Worm (Caenorhabditis elegans) whole organism, early embryonic: ENCODE measurements around the gene sqst-5.
A peak's percentile ranks its signal among the peaks of the same experiment; 100 is the strongest.
"Not testable (repeated sequence)": the region's sequence is repeated elsewhere in the genome, so short reads cannot be mapped to it uniquely, and the experiment has no call there.

Experiments used
- B0310.2 ChIP-seq: sonication (generic microtip); optimal IDR thresholded peaks from 2 replicates; lab custom pipeline; 2016; ENCODE audit warnings: mild to moderate bottlenecking, missing genetic modification characterization, missing compliant biosample characterization
- aly-1 ChIP-seq: sonication (generic microtip); optimal IDR thresholded peaks from 2 replicates; lab custom pipeline; 2016; ENCODE audit warnings: missing genetic modification characterization, missing compliant biosample characterization
- ceh-13 ChIP-seq: fragments of 200-800 bp; sonication (Bioruptor generic); optimal IDR thresholded peaks from 2 replicates; lab custom pipeline; 2018; ENCODE audit warnings: mild to moderate bottlenecking, missing genetic modification characterization, missing compliant biosample characterization
- ceh-36 ChIP-seq: sonication (generic microtip); optimal IDR thresholded peaks from 2 replicates; lab custom pipeline; 2016; ENCODE audit warnings: missing genetic modification characterization, inconsistent platforms, missing compliant biosample characterization
- flt-1 ChIP-seq: fragments of 200-800 bp; sonication (Bioruptor generic); IDR thresholded peaks from 2 replicates; pipeline ENCODE4 v1.3.6; 2022; ENCODE audit warnings: missing genetic modification characterization, missing compliant biosample characterization
- hmbx-1 ChIP-seq: sonication (generic microtip); optimal IDR thresholded peaks from 2 replicates; lab custom pipeline; 2016; ENCODE audit warnings: mild to moderate bottlenecking, missing genetic modification characterization, missing compliant biosample characterization
- hmg-4 ChIP-seq: fragments of 200-800 bp; sonication (Bioruptor generic); optimal IDR thresholded peaks from 2 replicates; lab custom pipeline; 2018; ENCODE audit warnings: mild to moderate bottlenecking, missing genetic modification characterization, missing compliant biosample characterization
- hnd-1 ChIP-seq: sonication (generic microtip); optimal IDR thresholded peaks from 2 replicates; lab custom pipeline; 2016; ENCODE audit warnings: missing genetic modification characterization, missing compliant biosample characterization
- scrt-1 ChIP-seq: fragments of 200-800 bp; sonication (Bioruptor generic); IDR thresholded peaks from 2 replicates; pipeline ENCODE4 v1.3.6; 2022; ENCODE audit warnings: missing genetic modification characterization, missing compliant biosample characterization
- sea-1 ChIP-seq: fragments of 200-800 bp; sonication (Bioruptor generic); conservative IDR thresholded peaks from 2 replicates; pipeline ENCODE4 v1.3.6; 2022; ENCODE audit warnings: missing genetic modification characterization, missing compliant biosample characterization
- tbx-37 ChIP-seq: fragments of 200-800 bp; sonication (Bioruptor generic); conservative IDR thresholded peaks from 2 replicates; pipeline ENCODE4 v1.3.6; 2022; ENCODE audit warnings: missing genetic modification reagents, missing genetic modification characterization, missing compliant biosample characterization

Gene sqst-5

ce11 chrIII:120199-120598, 27.2 kb downstream of the sqst-5 start, which contains the start of gene pals-24:
TSS of gene pals-24 (plus strand) at chrIII:120435.
- TF ChIP-seq sea-1 (GFP tag; lab: Robert Waterston, UW): no peak

- TF ChIP-seq hmbx-1 (no peak), ceh-36 (peak; percentile 45)
Observed at ce11 chrIII:117857-118256, 29.6 kb downstream of the sqst-5 start.

DNA sequence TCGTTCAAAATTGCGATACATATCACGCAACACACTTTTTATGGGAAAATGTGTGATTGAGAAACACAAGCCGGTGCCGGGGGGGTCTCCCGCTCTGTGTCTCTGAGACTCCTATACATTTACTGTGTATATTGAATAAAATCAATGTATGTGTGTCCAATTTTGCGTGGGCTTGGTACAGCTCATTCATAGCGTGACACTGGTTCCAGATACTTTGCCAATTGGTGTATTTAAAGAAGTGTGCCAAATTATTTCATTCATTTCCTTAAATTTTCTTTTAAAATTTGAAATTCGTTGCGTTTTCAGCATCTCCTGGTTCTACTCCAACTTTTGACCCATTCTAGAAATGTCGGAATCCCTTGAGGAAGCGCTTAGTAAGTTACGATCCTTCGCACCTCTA, 30.2 kb downstream of the sqst-5 start, which contains the start of gene C29F9.5:
C29F9.5 (plus strand) TSS at position 301 of the 400 bp plus-strand sequence.
- no peak for TF ChIP-seq ceh-36
- TF ChIP-seq flt-1 (GFP tag; lab: Robert Waterston, UW): no peak
- no peak for TF ChIP-seq ceh-13 (GFP tag; lab: Kevin White, UChicago)
- no peak for TF ChIP-seq sea-1 (GFP tag; lab: Robert Waterston, UW)
- TF ChIP-seq hmbx-1: no peak

DNA sequence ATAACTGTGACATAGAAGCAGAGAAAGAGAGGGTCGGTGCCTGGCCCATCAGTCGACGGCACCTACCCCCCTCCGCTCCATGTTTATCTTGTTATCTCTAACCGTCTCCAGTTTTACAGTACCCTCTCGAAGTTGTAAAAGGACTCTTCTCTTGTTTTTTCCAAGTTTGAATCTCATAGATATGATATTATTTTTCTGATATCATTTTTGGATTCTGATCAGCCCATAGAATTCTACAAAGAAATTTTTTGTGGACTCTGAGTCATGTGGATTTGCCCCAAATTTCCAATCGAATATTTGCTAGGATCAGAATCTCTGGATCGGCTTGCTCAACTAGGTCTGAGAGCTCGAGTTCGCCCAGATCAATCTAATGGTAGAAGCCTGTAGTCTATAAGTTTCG, 32.8 kb downstream of the sqst-5 start, which contains the start of gene C29F9.6:
C29F9.6 (plus strand) TSS at position 301 of the 400 bp plus-strand sequence.
- TF ChIP-seq scrt-1 (GFP tag; lab: Robert Waterston, UW): no peak
- no peak for TF ChIP-seq tbx-37 (GFP tag; lab: Robert Waterston, UW)
- no peak for TF ChIP-seq hnd-1 (tag; lab: Kevin White, UChicago)
- TF ChIP-seq sea-1 (GFP tag; lab: Robert Waterston, UW): no peak
- TF ChIP-seq ceh-36: no peak
- no peak for TF ChIP-seq aly-1 (tag; lab: Kevin White, UChicago)
- no peak for TF ChIP-seq B0310.2 (tag; lab: Kevin White, UChicago)

DNA sequence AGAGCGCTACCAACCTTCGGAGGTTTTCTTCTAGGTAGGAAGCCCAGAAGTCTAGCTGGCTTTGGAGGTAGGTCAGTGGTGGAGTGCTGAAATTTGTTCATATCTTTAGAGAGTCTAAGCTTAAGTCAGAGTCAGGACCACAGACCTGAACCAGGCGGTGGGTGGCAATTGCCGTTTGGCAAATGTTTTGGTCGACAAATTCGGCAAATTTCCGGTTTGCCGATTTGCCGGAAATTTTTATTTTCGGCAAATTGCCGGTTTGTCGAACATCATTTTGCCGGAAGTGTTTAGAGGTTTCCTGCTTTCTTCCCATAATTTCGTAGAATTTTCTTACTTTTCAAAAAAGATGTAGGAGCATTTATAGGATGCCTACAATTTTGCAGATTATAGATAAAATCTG, 48.6 kb downstream of the sqst-5 start, which contains the start of gene C29F9.9:
C29F9.9 (minus strand) TSS at position 101 of the 400 bp plus-strand sequence.
- TF ChIP-seq ceh-36; sea-1 (GFP tag; lab: Robert Waterston, UW); B0310.2 (tag; lab: Kevin White, UChicago): not testable (repeated sequence)

DNA sequence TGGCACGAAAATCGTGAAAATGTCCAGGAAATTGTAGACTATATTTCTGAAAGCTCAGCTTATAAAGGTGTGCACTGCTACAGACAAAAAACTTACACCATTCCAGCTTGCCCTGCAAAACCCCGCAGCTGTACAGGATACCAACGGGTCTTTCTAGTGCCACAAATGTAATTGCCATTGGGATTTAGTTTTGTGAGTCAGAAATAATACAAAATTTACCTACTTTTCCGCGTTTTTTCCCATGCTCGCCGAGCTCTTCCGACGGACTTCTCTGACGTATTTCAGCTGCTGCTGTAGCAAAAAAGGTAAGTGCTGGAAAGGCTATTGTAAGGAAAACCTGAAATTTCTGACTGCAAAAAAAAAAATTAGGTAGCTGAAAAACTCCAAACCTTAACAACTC, 50.4 kb downstream of the sqst-5 start, which contains the start of gene C29F9.8:
C29F9.8 (minus strand) TSS at position 101 of the 400 bp plus-strand sequence.
- not testable (repeated sequence) for TF ChIP-seq aly-1 (tag; lab: Kevin White, UChicago); hmg-4 (GFP tag; lab: Kevin White, UChicago); hnd-1 (tag; lab: Kevin White, UChicago)
